Worm (Caenorhabditis elegans) whole organism, L2 larva: Measurements from ENCODE around the gene cyp-35A4.

Experiments
- lin-11 ChIP-seq: fragments of 150-350 bp; sonication (generic microtip); optimal IDR thresholded peaks from 2 replicates; lab custom pipeline; 2014; ENCODE audit warnings: missing biosample characterization, missing genetic modification characterization, inconsistent platforms, mixed read lengths
- nhr-11 ChIP-seq: fragments of 150-350 bp; optimal IDR thresholded peaks from 2 replicates; lab custom pipeline; 2014; ENCODE audit warnings: missing biosample characterization, missing genetic modification characterization
- nhr-129 ChIP-seq: fragments of 150-350 bp; optimal IDR thresholded peaks from 2 replicates; lab custom pipeline; 2014; ENCODE audit warnings: missing biosample characterization, missing genetic modification characterization
- nhr-21 ChIP-seq: fragments of 150-350 bp; optimal IDR thresholded peaks from 2 replicates; lab custom pipeline; 2014; ENCODE audit warnings: missing biosample characterization, missing genetic modification characterization
- nhr-237 ChIP-seq: fragments of 150-350 bp; optimal IDR thresholded peaks from 2 replicates; lab custom pipeline; 2014; ENCODE audit warnings: missing biosample characterization, missing genetic modification characterization
- nhr-25 ChIP-seq: fragments of 150-350 bp; sonication (generic microtip); optimal IDR thresholded peaks from 3 replicates; lab custom pipeline; 2014; ENCODE audit warnings: missing biosample characterization, missing genetic modification characterization
- peb-1 ChIP-seq: fragments of 150-350 bp; optimal IDR thresholded peaks from 2 replicates; lab custom pipeline; 2014; ENCODE audit warnings: missing biosample characterization, missing genetic modification characterization
- unc-55 ChIP-seq: fragments of 150-350 bp; sonication (generic microtip); optimal IDR thresholded peaks from 3 replicates; lab custom pipeline; 2014; ENCODE audit warnings: missing biosample characterization, missing genetic modification reagents, missing genetic modification characterization

The cyp-35A4 gene

ce11 chrV:4081283-4081682 lies 49.9 kb downstream of the cyp-35A4 start, which contains the start of gene srh-211:
TSS of gene srh-211 (minus strand) at chrV:4081383.
- no peak for TF ChIP-seq nhr-237
- TF ChIP-seq nhr-129 (tag; lab: Kevin White, UChicago), result no peak

ce11 chrV:4082952-4083351 lies 51.5 kb downstream of the cyp-35A4 start, which contains the start of gene F38H12.5:
TSS of gene F38H12.5 (minus strand) at chrV:4083052.
- TF ChIP-seq nhr-11 (tag; lab: Kevin White, UChicago), result no peak
- no peak for TF ChIP-seq nhr-237
- no peak for TF ChIP-seq unc-55 (GFP tag; lab: Kevin White, UChicago)
- TF ChIP-seq nhr-25 (tag; lab: Kevin White, UChicago), result no peak
- TF ChIP-seq nhr-21 (tag; lab: Kevin White, UChicago), result no peak
- TF ChIP-seq peb-1, result no peak
- no peak for TF ChIP-seq lin-11 (tag; lab: Kevin White, UChicago)
- TF ChIP-seq, all 48 proteins: peak for 0
